Worm (Caenorhabditis elegans) whole organism, late embryonic: ENCODE measurements around the gene Y39B6A.10.

Experiments
- K02D7.2 ChIP-seq: sonication (generic microtip); optimal IDR thresholded peaks from 2 replicates; lab custom pipeline; 2017; ENCODE audit warnings: mild to moderate bottlenecking, missing genetic modification characterization, missing compliant biosample characterization
- T23F11.4 ChIP-seq: fragments of 200-800 bp; sonication (Bioruptor generic); optimal IDR thresholded peaks from 2 replicates; lab custom pipeline; 2018; ENCODE audit warnings: mild to moderate bottlenecking, missing genetic modification characterization, missing compliant biosample characterization
- Y22D7AL.16 ChIP-seq: sonication (generic microtip); optimal IDR thresholded peaks from 2 replicates; lab custom pipeline; 2016; ENCODE audit warnings: missing genetic modification characterization, missing compliant biosample characterization
- ceh-14 ChIP-seq: sonication (generic microtip); optimal IDR thresholded peaks from 2 replicates; lab custom pipeline; 2016; ENCODE audit warnings: missing genotype, missing genetic modification characterization, missing compliant biosample characterization
- ceh-19 ChIP-seq: fragments of 200-800 bp; sonication (Bioruptor generic); optimal IDR thresholded peaks from 2 replicates; lab custom pipeline; 2018; ENCODE audit warnings: mild to moderate bottlenecking, missing genetic modification characterization, missing compliant biosample characterization
- ceh-2 ChIP-seq: sonication (generic microtip); optimal IDR thresholded peaks from 2 replicates; lab custom pipeline; 2016; ENCODE audit warnings: missing genotype, missing genetic modification characterization, missing compliant biosample characterization
- ceh-22 ChIP-seq: sonication (generic microtip); optimal IDR thresholded peaks from 2 replicates; lab custom pipeline; 2017; ENCODE audit warnings: missing biosample characterization, missing genetic modification characterization
- ceh-24 ChIP-seq: sonication (generic microtip); optimal IDR thresholded peaks from 2 replicates; lab custom pipeline; 2016; ENCODE audit warnings: mild to moderate bottlenecking, missing genetic modification characterization, missing compliant biosample characterization
- ceh-30 ChIP-seq: fragments of 150-350 bp; optimal IDR thresholded peaks from 2 replicates; lab custom pipeline; 2014; ENCODE audit warnings: missing biosample characterization, missing genetic modification characterization
- ceh-45 ChIP-seq: fragments of 200-800 bp; sonication (Bioruptor generic); IDR thresholded peaks from 2 replicates; pipeline ENCODE4 v1.3.6; 2022; ENCODE audit warnings: missing genetic modification reagents, missing genetic modification characterization, missing compliant biosample characterization
- ceh-48 ChIP-seq: sonication (generic microtip); optimal IDR thresholded peaks from 2 replicates; lab custom pipeline; 2016; ENCODE audit warnings: missing genetic modification characterization, inconsistent platforms, missing compliant biosample characterization
- ceh-6 ChIP-seq: fragments of 200-800 bp; sonication (Bioruptor generic); optimal IDR thresholded peaks from 2 replicates; lab custom pipeline; 2018; ENCODE audit warnings: mild to moderate bottlenecking, missing genetic modification characterization, missing compliant biosample characterization
- che-1 ChIP-seq: sonication (generic microtip); optimal IDR thresholded peaks from 2 replicates; lab custom pipeline; 2016; ENCODE audit warnings: mild to moderate bottlenecking, missing genetic modification characterization, missing compliant biosample characterization
- dmd-4 ChIP-seq: sonication (generic microtip); optimal IDR thresholded peaks from 2 replicates; lab custom pipeline; 2016; ENCODE audit warnings: borderline replicate concordance, missing genetic modification characterization, missing compliant biosample characterization
- dve-1 ChIP-seq: sonication (generic microtip); optimal IDR thresholded peaks from 2 replicates; lab custom pipeline; 2017; ENCODE audit warnings: antibody characterized with exemption, mild to moderate bottlenecking, missing genetic modification characterization, missing compliant biosample characterization
- fax-1 ChIP-seq: sonication (generic microtip); optimal IDR thresholded peaks from 2 replicates; lab custom pipeline; 2016; ENCODE audit warnings: missing genotype, missing genetic modification characterization, missing compliant biosample characterization
- fkh-10 ChIP-seq: fragments of 150-350 bp; optimal IDR thresholded peaks from 2 replicates; lab custom pipeline; 2014; ENCODE audit warnings: missing biosample characterization, missing genetic modification reagents, missing genetic modification characterization
- gmeb-2 ChIP-seq: sonication (generic microtip); optimal IDR thresholded peaks from 2 replicates; lab custom pipeline; 2016; ENCODE audit warnings: missing genetic modification characterization, inconsistent platforms, missing compliant biosample characterization
- hlh-15 ChIP-seq: sonication (generic microtip); optimal IDR thresholded peaks from 2 replicates; lab custom pipeline; 2016; ENCODE audit warnings: missing genetic modification characterization, missing compliant biosample characterization
- hlh-6 ChIP-seq: sonication (generic microtip); optimal IDR thresholded peaks from 2 replicates; lab custom pipeline; 2016; ENCODE audit warnings: missing genotype, missing genetic modification characterization, missing compliant biosample characterization
- hlh-8 ChIP-seq: sonication (generic microtip); optimal IDR thresholded peaks from 2 replicates; lab custom pipeline; 2016; ENCODE audit warnings: missing genotype, missing genetic modification characterization, missing compliant biosample characterization
- madf-2 ChIP-seq: sonication (generic microtip); optimal IDR thresholded peaks from 2 replicates; lab custom pipeline; 2017; ENCODE audit warnings: missing genetic modification characterization, missing compliant biosample characterization
- nhr-11 ChIP-seq: fragments of 150-350 bp; optimal IDR thresholded peaks from 2 replicates; lab custom pipeline; 2014; ENCODE audit warnings: missing biosample characterization, missing genetic modification characterization
- npax-4 ChIP-seq: sonication (generic microtip); optimal IDR thresholded peaks from 2 replicates; lab custom pipeline; 2016; ENCODE audit warnings: missing genetic modification characterization, missing compliant biosample characterization
- odd-2 ChIP-seq: sonication (generic microtip); optimal IDR thresholded peaks from 2 replicates; lab custom pipeline; 2017; ENCODE audit warnings: antibody characterized with exemption, mild to moderate bottlenecking, missing genetic modification characterization, missing compliant biosample characterization
- pag-3 ChIP-seq: sonication (generic microtip); optimal IDR thresholded peaks from 2 replicates; lab custom pipeline; 2016; ENCODE audit warnings: missing compliant biosample characterization, missing genetic modification characterization, borderline replicate concordance
- pha-2 ChIP-seq: sonication (generic microtip); optimal IDR thresholded peaks from 2 replicates; lab custom pipeline; 2017; ENCODE audit warnings: mild to moderate bottlenecking, missing genetic modification characterization, missing compliant biosample characterization
- pros-1 ChIP-seq: fragments of 150-350 bp; optimal IDR thresholded peaks from 2 replicates; lab custom pipeline; 2014; ENCODE audit warnings: missing biosample characterization, missing genetic modification reagents, missing genetic modification characterization
- sox-4 ChIP-seq: sonication (generic microtip); optimal IDR thresholded peaks from 2 replicates; lab custom pipeline; 2017; ENCODE audit warnings: mild to moderate bottlenecking, missing genetic modification characterization, inconsistent platforms, missing compliant biosample characterization
- syd-9 ChIP-seq: sonication (generic microtip); optimal IDR thresholded peaks from 2 replicates; lab custom pipeline; 2016; ENCODE audit warnings: mild to moderate bottlenecking, missing genetic modification characterization, moderate library complexity, missing compliant biosample characterization
- unc-3 ChIP-seq, 2 experiments: fragments of 200-800 bp in 1 of 2; sonication (Bioruptor generic) in 1 of 2; sonication (generic microtip) in 1 of 2; conservative IDR thresholded peaks in 1 of 2; optimal IDR thresholded peaks in 1 of 2; 2 replicates each; pipeline versions ENCODE4 v1.3.6 to Lab custom; 2016 to 2022; ENCODE audit warnings: missing compliant biosample characterization in 2 of 2, missing genetic modification characterization in 2 of 2, missing genetic modification reagents in 1 of 2
- unc-42 ChIP-seq: sonication (generic microtip); optimal IDR thresholded peaks from 2 replicates; lab custom pipeline; 2016; ENCODE audit warnings: missing genotype, missing genetic modification characterization, missing compliant biosample characterization
- unc-86 ChIP-seq: sonication (generic microtip); optimal IDR thresholded peaks from 2 replicates; lab custom pipeline; 2016; ENCODE audit warnings: missing genetic modification characterization, missing compliant biosample characterization
- zip-5 ChIP-seq: sonication (generic microtip); optimal IDR thresholded peaks from 2 replicates; lab custom pipeline; 2016; ENCODE audit warnings: missing genetic modification characterization, missing compliant biosample characterization

Gene Y39B6A.10

DNA sequence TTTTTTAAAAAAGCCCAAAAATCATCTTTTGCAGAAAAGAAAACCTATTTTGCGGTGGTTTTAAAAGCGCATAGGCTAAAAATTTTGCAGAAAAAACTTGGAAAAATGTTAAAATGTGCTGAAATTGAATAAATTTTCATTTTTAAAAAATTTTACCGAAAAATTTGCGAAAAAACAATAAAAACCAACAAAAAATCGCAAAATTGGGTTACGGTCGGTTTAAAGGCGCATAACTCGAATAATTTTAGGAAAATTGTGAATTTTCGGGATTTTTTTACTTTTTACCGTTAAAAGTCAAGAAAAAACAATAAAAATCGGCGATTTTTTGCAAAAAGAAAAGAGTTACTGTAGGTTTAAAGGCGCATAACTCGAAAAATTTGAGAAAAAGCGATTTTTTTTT is 8.2 kb downstream of the Y39B6A.10 start:
- TF ChIP-seq ceh-45 (GFP tag; lab: Robert Waterston, UW) (no peak), pha-2 (tag; lab: Kevin White, UChicago) (no peak), ceh-19 (GFP tag; lab: Kevin White, UChicago) (no peak), che-1 (no peak), unc-42 (tag; lab: Kevin White, UChicago) (no peak)

DNA sequence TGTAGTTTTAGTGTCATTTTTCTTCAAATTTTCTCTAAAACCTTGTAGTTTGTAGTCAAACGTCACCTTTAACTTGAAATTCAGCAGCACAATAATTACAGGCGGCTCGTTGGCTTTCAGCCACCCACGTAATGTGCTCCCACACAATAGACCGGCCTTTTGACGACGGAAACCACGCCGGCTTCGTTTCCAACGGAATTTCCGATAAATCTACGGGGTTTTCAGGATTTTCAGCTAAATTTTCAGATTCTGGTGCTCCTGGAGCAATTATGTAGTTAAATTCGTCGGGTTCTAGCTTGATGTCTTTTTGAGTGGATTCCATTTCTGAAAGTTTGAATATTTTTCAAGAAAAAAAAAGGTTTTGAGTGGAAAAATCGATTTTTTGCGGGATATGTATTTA is 8.8 kb downstream of the Y39B6A.10 start, which contains the start of gene bed-1:
Gene bed-1, minus strand, starts transcription at position 337 of the 400 bp plus-strand sequence.
- TF ChIP-seq pros-1 (tag; lab: Kevin White, UChicago) (no peak), dmd-4 (tag; lab: Kevin White, UChicago) (no peak), zip-5 (no peak), sox-4 (no peak), K02D7.2 (tag; lab: Kevin White, UChicago) (no peak), ceh-2 (no peak), T23F11.4 (GFP tag; lab: Kevin White, UChicago) (no peak), gmeb-2 (tag; lab: Kevin White, UChicago) (no peak), hlh-8 (tag; lab: Kevin White, UChicago) (no peak), pag-3 (no peak), unc-86 (tag; lab: Kevin White, UChicago) (no peak)
- TF ChIP-seq, all 69 proteins: peak for 0

DNA sequence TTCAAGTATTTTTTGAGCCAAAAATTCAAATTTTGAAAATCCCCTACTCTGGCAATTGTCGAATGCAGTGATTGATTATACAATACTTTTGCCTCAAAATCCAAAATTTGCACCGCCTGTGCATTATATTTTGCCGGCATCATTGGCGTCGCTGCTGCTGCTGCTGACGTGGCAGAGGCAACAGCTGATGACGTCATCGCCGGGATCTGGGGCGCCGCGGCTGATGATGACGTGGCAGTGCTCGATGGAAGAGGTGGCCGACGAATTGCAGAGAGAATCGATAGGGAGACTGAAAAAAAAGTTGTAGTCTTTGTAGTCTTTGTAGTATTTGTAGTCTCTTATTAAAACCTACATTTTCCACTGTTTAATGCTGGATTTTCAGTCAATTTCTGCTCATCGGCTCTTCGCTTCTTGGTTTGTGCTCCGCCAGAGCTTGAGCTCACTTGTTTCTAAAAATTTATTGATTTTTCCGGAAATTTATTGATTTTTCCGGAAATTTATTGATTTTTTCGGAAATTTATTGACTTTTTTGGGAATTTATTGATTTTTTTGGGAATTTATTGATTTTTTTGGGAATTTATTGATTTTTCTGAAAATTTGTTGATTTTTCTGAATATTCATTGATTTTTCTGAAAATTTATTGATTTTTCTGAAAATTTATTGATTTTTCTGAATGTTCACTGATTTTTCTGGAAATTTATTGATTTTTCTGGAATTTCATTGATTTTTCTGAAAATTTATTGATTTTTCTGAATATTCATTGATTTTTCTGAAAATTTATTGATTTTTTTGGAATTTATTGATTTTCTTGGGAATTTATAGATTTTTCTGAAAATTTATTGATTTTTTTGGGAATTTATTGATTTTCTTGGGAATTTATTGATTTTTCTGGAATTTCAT is 12.4 kb downstream of the Y39B6A.10 start:
- TF ChIP-seq ceh-48 (tag; lab: Kevin White, UChicago): peak; percentile 74
- TF ChIP-seq ceh-14 (tag; lab: Kevin White, UChicago): no peak

DNA sequence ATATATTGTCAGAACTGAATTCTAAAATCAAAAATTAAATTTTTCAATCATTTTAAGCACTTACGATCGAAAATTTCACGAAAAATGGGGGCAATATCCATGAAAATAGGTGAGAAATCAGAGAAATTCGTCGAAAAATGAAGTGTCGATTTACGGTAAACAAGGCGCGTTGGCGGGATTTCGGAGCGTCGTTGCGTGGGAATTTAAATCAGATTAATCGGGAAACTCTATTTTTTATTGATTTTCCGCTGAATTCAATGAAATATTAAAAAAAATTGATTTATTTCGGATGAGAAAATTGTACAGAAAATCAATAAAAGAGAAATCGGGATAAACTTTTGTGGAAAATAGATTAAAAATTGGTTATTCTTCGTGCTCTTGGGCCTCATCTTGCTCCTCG is 14.1 kb downstream of the Y39B6A.10 start, which contains the start of gene Y39B6A.13:
Gene Y39B6A.13, minus strand, starts transcription at position 166 of the 400 bp plus-strand sequence.
- TF ChIP-seq fkh-10 (GFP tag; lab: Kevin White, UChicago) (no peak), ceh-48 (tag; lab: Kevin White, UChicago) (peak; percentile 21), Y22D7AL.16 (tag; lab: Kevin White, UChicago) (no peak), fax-1 (tag; lab: Kevin White, UChicago) (no peak), unc-42 (tag; lab: Kevin White, UChicago) (peak; percentile 35), nhr-11 (tag; lab: Kevin White, UChicago) (no peak), npax-4 (tag; lab: Kevin White, UChicago) (no peak)
- TF ChIP-seq, all 69 proteins: peak for 2

DNA sequence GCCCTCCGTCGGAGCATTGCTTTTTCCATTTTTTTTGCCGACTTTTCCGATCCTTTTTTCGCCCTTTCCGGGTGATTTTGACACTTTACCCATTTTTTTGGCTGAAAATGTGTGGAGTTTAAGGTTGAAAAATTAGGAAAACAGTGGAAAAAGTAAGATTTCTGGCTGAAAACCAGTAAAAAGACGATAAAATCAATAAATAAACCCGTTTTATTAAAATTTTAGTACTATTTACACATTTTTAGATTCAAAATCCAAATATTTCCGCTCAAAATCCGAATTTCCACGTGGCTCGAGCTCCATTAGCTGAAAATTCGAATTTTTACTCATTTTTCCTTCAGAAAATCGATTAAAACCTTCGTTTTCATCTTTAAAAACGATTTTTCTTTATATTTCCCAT is 15.1 kb downstream of the Y39B6A.10 start, which contains the start of gene pro-3:
Gene pro-3, minus strand, starts transcription at position 101 of the 400 bp plus-strand sequence.
- TF ChIP-seq madf-2: no peak
- TF ChIP-seq syd-9: no peak
- TF ChIP-seq dve-1 (tag; lab: Kevin White, UChicago): no peak
- TF ChIP-seq ceh-6 (GFP tag; lab: Kevin White, UChicago): no peak
- TF ChIP-seq ceh-30 (tag; lab: Kevin White, UChicago): no peak
- no peak for TF ChIP-seq hlh-6 (tag; lab: Kevin White, UChicago)
- TF ChIP-seq ceh-22 (tag; lab: Kevin White, UChicago): no peak
- TF ChIP-seq ceh-24: no peak
- TF ChIP-seq hlh-15: no peak
- TF ChIP-seq odd-2 (tag; lab: Kevin White, UChicago): no peak
- no peak for TF ChIP-seq unc-3 (GFP tag; conservative IDR thresholded peaks at IDR 0.05; lab: Robert Waterston, UW)
- TF ChIP-seq unc-3 (tag; optimal IDR thresholded peaks at IDR 0.05; lab: Kevin White, UChicago): no peak
